Worm (Caenorhabditis elegans): ENCODE measurements around the gene ugt-32.

DNA sequence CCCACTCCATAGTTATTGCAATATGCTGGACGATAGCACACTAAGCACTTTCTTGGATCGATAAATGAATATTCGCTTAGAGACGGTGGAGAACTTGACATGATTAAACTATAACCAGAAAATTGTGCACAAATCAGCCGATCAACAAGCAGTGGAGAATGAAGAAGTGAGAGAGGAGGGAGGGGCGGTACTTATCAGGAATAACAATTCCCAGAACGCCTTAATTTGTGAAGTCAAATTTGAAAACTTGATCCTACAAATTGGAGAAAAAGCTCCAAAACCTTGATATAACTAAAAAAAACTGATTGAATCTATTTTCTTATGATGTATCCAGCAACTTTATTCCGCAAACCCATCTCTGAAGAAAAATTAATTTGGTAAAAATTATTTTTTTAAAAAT lies 34.4 kb upstream of the ugt-32 start, which contains the start of gene nhr-159:
- TF ChIP-seq ceh-36 (tag; optimal IDR thresholded peaks at IDR 0.05): no peak
- TF ChIP-seq B0310.2 (tag; optimal IDR thresholded peaks at IDR 0.05): no peak
- TF ChIP-seq ama-1 (optimal IDR thresholded peaks at IDR 0.05): no peak
- no peak for TF ChIP-seq ceh-13 (GFP tag; optimal IDR thresholded peaks at IDR 0.05)
- no peak for TF ChIP-seq flt-1 (GFP tag; IDR thresholded peaks at IDR 0.05)
